Fruit fly (Drosophila melanogaster): ENCODE results near the gene Grp170.

Grp170 gene

dm6 chrX:2298708-2299370, 24.0 kb upstream of the Grp170 start (continued):
- TF ChIP-seq H15 (GFP tag; IDR thresholded peaks at IDR 0.05) (peak; percentile 73; the same call in 2 of the 3 replicates), CG2199 (GFP tag; IDR thresholded peaks at IDR 0.05) (peak; percentile 93), Fer2 (tag; optimal IDR thresholded peaks at IDR 0.05) (no peak), CG14050 (GFP tag; IDR thresholded peaks at IDR 0.05) (peak; percentile 78), CG13894 (tag; optimal IDR thresholded peaks at IDR 0.05) (no peak), peb (GFP tag; IDR thresholded peaks at IDR 0.05) (peak; percentile 55; the same call in 1 of the 2 replicates), HHEX (GFP tag; optimal IDR thresholded peaks at IDR 0.05) (peak; percentile 64), CG9932 (GFP tag; IDR thresholded peaks at IDR 0.05) (no peak), CG7987 (GFP tag; optimal IDR thresholded peaks at IDR 0.05) (peak; percentile 69), CG9727 (GFP tag; optimal IDR thresholded peaks at IDR 0.05) (peak; percentile 83), wor (GFP tag; IDR thresholded peaks at IDR 0.05) (peak; percentile 68), Deaf1 (tag; optimal IDR thresholded peaks at IDR 0.05) (peak; percentile 69), CG12391 (tag; optimal IDR thresholded peaks at IDR 0.05) (peak; percentile 91), Oaz (GFP tag; IDR thresholded peaks at IDR 0.05) (0 out of 2 replicates have a peak, but pooled peaks have one; percentile 12), aop (GFP tag; IDR thresholded peaks at IDR 0.05) (0 out of 2 replicates have a peak, but pooled peaks have one; percentile 50), gfzf (GFP tag; optimal IDR thresholded peaks at IDR 0.05) (no peak), CG9215 (GFP tag; IDR thresholded peaks at IDR 0.05) (peak; percentile 27; the same call in 1 of the 2 replicates), Hr51 (GFP tag; optimal IDR thresholded peaks at IDR 0.05) (peak; percentile 63 to 79), Tbp (GFP tag; optimal IDR thresholded peaks at IDR 0.05) (no peak), sima (GFP tag; optimal IDR thresholded peaks at IDR 0.05) (peak; percentile 5), CG1602 (GFP tag; optimal IDR thresholded peaks at IDR 0.05) (peak; percentile 83), CG12219 (GFP tag; optimal IDR thresholded peaks at IDR 0.05) (peak; percentile 87), CG30020 (tag; optimal IDR thresholded peaks at IDR 0.05) (peak; percentile 56), ara (GFP tag; IDR thresholded peaks at IDR 0.05) (peak; percentile 95), jumu (GFP tag; optimal IDR thresholded peaks at IDR 0.05) (peak; percentile 72), CG7372 (GFP tag; IDR thresholded peaks at IDR 0.05) (peak; percentile 47; the same call in 1 of the 2 replicates), CG1647 (GFP tag; optimal IDR thresholded peaks at IDR 0.05) (peak; percentile 37), CG3065 (GFP tag; optimal IDR thresholded peaks at IDR 0.05) (peak; percentile 65), CG8765 (GFP tag; IDR thresholded peaks at IDR 0.05) (peak; percentile 73), CG17385 (GFP tag; optimal IDR thresholded peaks at IDR 0.05) (peak; percentile 79), sisA (GFP tag; IDR thresholded peaks at IDR 0.05) (peak; percentile 67), fu2 (GFP tag; optimal IDR thresholded peaks at IDR 0.05) (peak; percentile 8), Doc3 (GFP tag; IDR thresholded peaks at IDR 0.05; ENCODE audit: partially characterized antibody) (no peak), Atf-2 (GFP tag; optimal IDR thresholded peaks at IDR 0.05) (peak; percentile 70), sob (GFP tag; IDR thresholded peaks at IDR 0.05) (peak; percentile 62; the same call in 1 of the 2 replicates), zfh1 (GFP tag; IDR thresholded peaks at IDR 0.05) (peak; percentile 95), pho (GFP tag; optimal IDR thresholded peaks at IDR 0.05) (no peak), CG10366 (GFP tag; IDR thresholded peaks at IDR 0.05) (peak; percentile 81), GATAe (GFP tag; conservative IDR thresholded peaks at IDR 0.05) (no peak), CG17912 (GFP tag; optimal IDR thresholded peaks at IDR 0.05) (no peak), CG4820 (GFP tag; optimal IDR thresholded peaks at IDR 0.05) (peak; percentile 100), ewg (GFP tag; optimal IDR thresholded peaks at IDR 0.05) (peak; percentile 78), gce (GFP tag; IDR thresholded peaks at IDR 0.05) (peak; percentile 85), Usf (GFP tag; optimal IDR thresholded peaks at IDR 0.05) (peak; percentile 53), HLH3B (GFP tag; IDR thresholded peaks at IDR 0.05) (peak; percentile 80), CG3847 (GFP tag; IDR thresholded peaks at IDR 0.05) (peak; percentile 48), gsb (GFP tag; IDR thresholded peaks at IDR 0.05) (no peak), CG2712 (tag; optimal IDR thresholded peaks at IDR 0.05) (peak; percentile 94), zf30C (GFP tag; optimal IDR thresholded peaks at IDR 0.05) (no peak), usp (GFP tag; optimal IDR thresholded peaks at IDR 0.05) (no peak), CG9876 (GFP tag; optimal IDR thresholded peaks at IDR 0.05) (peak; percentile 40)

Measured in whole organism, embryonic.